Fruit fly (Drosophila melanogaster) whole organism: Measurements from ENCODE around the gene dj.

Source experiments
- CG8478 ChIP-seq: fragments of >200 bp; optimal IDR thresholded peaks from 2 replicates; lab custom pipeline; 2018; ENCODE audit warnings: inconsistent platforms
- Dll ChIP-seq: fragments of >200 bp; optimal IDR thresholded peaks from 2 replicates; lab custom pipeline; 2017
- usp ChIP-seq: fragments of >200 bp; optimal IDR thresholded peaks from 2 replicates; lab custom pipeline; 2017; ENCODE audit warnings: missing biosample characterization, missing genetic modification characterization, mixed read lengths

dm6 chr3R:7075115-7075425 lies 16.0 kb downstream of the dj start:
- TF ChIP-seq usp (no peak), CG8478 (lab: Kevin White, UChicago) (no peak), Dll (lab: Kevin White, UChicago) (no peak)
